Worm (Caenorhabditis elegans) whole organism, L1 larva: ENCODE measurements around the gene rab-1.

Experiments
- C04F5.9 ChIP-seq: sonication (generic microtip); optimal IDR thresholded peaks from 2 replicates; lab custom pipeline; 2016; ENCODE audit warnings: missing genetic modification characterization, missing compliant biosample characterization
- blmp-1 ChIP-seq: fragments of 150-350 bp; optimal IDR thresholded peaks from 2 replicates; lab custom pipeline; 2014; ENCODE audit warnings: missing biosample characterization, missing genetic modification characterization
- ceh-82 ChIP-seq, 3 experiments: fragments of 150-350 bp in 1 of 3; sonication (generic microtip) in 2 of 3; optimal IDR thresholded peaks; 2 replicates each; lab custom pipeline; 2014 to 2017; ENCODE audit warnings: missing biosample characterization in 3 of 3, missing genetic modification characterization in 3 of 3
- elt-2 ChIP-seq: sonication (generic microtip); optimal IDR thresholded peaks from 2 replicates; lab custom pipeline; 2016; ENCODE audit warnings: missing genetic modification characterization, mild to moderate bottlenecking, inconsistent platforms, missing compliant biosample characterization, missing genetic modification reagents
- elt-3 ChIP-seq, 6 experiments: fragments of 150-350 bp in 1 of 6; sonication (generic microtip); optimal IDR thresholded peaks; 2 replicates each; lab custom pipeline; 2017 to 2018; ENCODE audit warnings: missing biosample characterization in 6 of 6, missing genetic modification characterization in 6 of 6, inconsistent platforms in 1 of 6
- ets-5 ChIP-seq: fragments of 200-800 bp; sonication (Bioruptor generic); IDR thresholded peaks from 2 replicates; pipeline ENCODE4 v1.3.6; 2022; ENCODE audit warnings: missing genetic modification characterization, missing compliant biosample characterization
- fos-1 ChIP-seq: fragments of 150-350 bp; optimal IDR thresholded peaks from 2 replicates; lab custom pipeline; 2014; ENCODE audit warnings: missing biosample characterization, missing genetic modification characterization
- lir-3 ChIP-seq: sonication (generic microtip); optimal IDR thresholded peaks from 2 replicates; lab custom pipeline; 2016; ENCODE audit warnings: mild to moderate bottlenecking, missing genetic modification characterization, moderate library complexity, missing compliant biosample characterization; ENCODE audit not compliant: poor library complexity
- mep-1 ChIP-seq: fragments of 150-350 bp; optimal IDR thresholded peaks from 2 replicates; lab custom pipeline; 2014; ENCODE audit warnings: missing biosample characterization, missing genetic modification characterization
- nhr-12 ChIP-seq: sonication (generic microtip); optimal IDR thresholded peaks from 2 replicates; lab custom pipeline; 2017; ENCODE audit warnings: missing biosample characterization, missing genetic modification characterization
- nhr-77 ChIP-seq: fragments of 150-350 bp; optimal IDR thresholded peaks from 2 replicates; lab custom pipeline; 2014; ENCODE audit warnings: missing biosample characterization, missing genetic modification characterization
- pqm-1 ChIP-seq: sonication (generic microtip); optimal IDR thresholded peaks from 3 replicates; lab custom pipeline; 2017; ENCODE audit warnings: missing biosample characterization, missing genetic modification characterization
- tbx-2 ChIP-seq: sonication (generic microtip); optimal IDR thresholded peaks from 2 replicates; lab custom pipeline; 2016; ENCODE audit warnings: missing genetic modification characterization, missing compliant biosample characterization
- ztf-4 ChIP-seq: fragments of 150-350 bp; optimal IDR thresholded peaks from 2 replicates; lab custom pipeline; 2014; ENCODE audit warnings: missing biosample characterization, missing genetic modification characterization

ce11 chrV:1252794-1253193, 11.0 kb downstream of the rab-1 start:
- TF ChIP-seq elt-2 (tag; lab: Kevin White, UChicago) (no peak), nhr-77 (tag; lab: Kevin White, UChicago) (no peak), mep-1 (tag; lab: Kevin White, UChicago) (no peak), elt-3 (tag; optimal IDR thresholded peaks at IDR 0.05; lab: Kevin White, UChicago) (no peak), blmp-1 (tag; lab: Kevin White, UChicago) (no peak), C04F5.9 (tag; lab: Kevin White, UChicago) (no peak), lir-3 (no peak), ets-5 (GFP tag; lab: Robert Waterston, UW) (no peak), tbx-2 (tag; lab: Kevin White, UChicago) (no peak), ceh-82 (tag; optimal IDR thresholded peaks at IDR 0.05; lab: Kevin White, UChicago) (no peak), pqm-1 (tag; lab: Kevin White, UChicago) (no peak), nhr-12 (tag; lab: Kevin White, UChicago) (no peak), fos-1 (tag; lab: Kevin White, UChicago) (no peak), ztf-4 (tag; lab: Kevin White, UChicago) (no peak)
